Fruit fly (Drosophila melanogaster) whole organism, wandering third instar larva: ENCODE data around the gene Pka-C1.

Source experiments
- Abd-B ChIP-seq: fragments of >200 bp; optimal IDR thresholded peaks from 2 replicates; lab custom pipeline; 2017; ENCODE audit warnings: missing biosample characterization, missing genetic modification characterization
- CG32264 ChIP-seq: fragments of 200-800 bp; sonication (Bioruptor generic); optimal IDR thresholded peaks from 2 replicates; lab custom pipeline; 2016; ENCODE audit warnings: missing biosample characterization, missing genetic modification characterization
- CG9705 ChIP-seq: fragments of 200-800 bp; sonication (Bioruptor generic); optimal IDR thresholded peaks from 2 replicates; lab custom pipeline; 2018; ENCODE audit warnings: missing biosample characterization, mild to moderate bottlenecking, missing genetic modification characterization
- CrebA ChIP-seq: fragments of 200-800 bp; sonication (Bioruptor generic); optimal IDR thresholded peaks from 2 replicates; lab custom pipeline; 2016; ENCODE audit warnings: missing biosample characterization, mild to moderate bottlenecking, missing genetic modification characterization, borderline replicate concordance
- Dfd ChIP-seq: fragments of >200 bp; optimal IDR thresholded peaks from 2 replicates; lab custom pipeline; 2017; ENCODE audit warnings: missing biosample characterization, missing genetic modification characterization
- Dif ChIP-seq: fragments of 200-275, 200-300 bp; sonication (Bioruptor generic); optimal IDR thresholded peaks from 2 replicates; lab custom pipeline; 2018; ENCODE audit warnings: missing biosample characterization, missing genetic modification characterization; ENCODE audit not compliant: partially characterized antibody
- GATAd ChIP-seq: sonication (Bioruptor generic); optimal IDR thresholded peaks from 2 replicates; lab custom pipeline; 2016; ENCODE audit warnings: missing biosample characterization, missing genetic modification characterization
- HLH106 ChIP-seq: fragments of 200-800 bp; optimal IDR thresholded peaks from 3 replicates; lab custom pipeline; 2019; ENCODE audit warnings: missing biosample characterization, mild to moderate bottlenecking, missing genetic modification characterization, moderate library complexity
- Hnf4 ChIP-seq: fragments of 200-800 bp; sonication (Bioruptor generic); optimal IDR thresholded peaks from 2 replicates; lab custom pipeline; 2016; ENCODE audit warnings: missing biosample characterization, mild to moderate bottlenecking, missing genetic modification characterization
- Hr78 ChIP-seq: fragments of >200 bp; optimal IDR thresholded peaks from 2 replicates; lab custom pipeline; 2017; ENCODE audit warnings: missing biosample characterization, missing genetic modification characterization
- Hr83 ChIP-seq: fragments of 200-300 bp; sonication (Bioruptor generic); optimal IDR thresholded peaks from 2 replicates; lab custom pipeline; 2016; ENCODE audit warnings: missing biosample characterization, mild to moderate bottlenecking, missing genetic modification characterization, moderate library complexity; ENCODE audit not compliant: poor library complexity, severe bottlenecking
- Jra ChIP-seq: sonication (Bioruptor generic); optimal IDR thresholded peaks from 2 replicates; lab custom pipeline; 2016; ENCODE audit warnings: missing biosample characterization, missing genetic modification characterization
- Mio ChIP-seq: sonication (Bioruptor generic); optimal IDR thresholded peaks from 2 replicates; lab custom pipeline; 2016; ENCODE audit warnings: missing biosample characterization, missing genetic modification characterization
- Myc ChIP-seq: fragments of >200 bp; optimal IDR thresholded peaks from 2 replicates; lab custom pipeline; 2017
- N ChIP-seq: fragments of >200 bp; optimal IDR thresholded peaks from 2 replicates; lab custom pipeline; 2018; ENCODE audit warnings: missing biosample characterization, missing external identifiers, missing genetic modification characterization
- OdsH ChIP-seq: fragments of 200-800 bp; sonication (Bioruptor generic); optimal IDR thresholded peaks from 2 replicates; lab custom pipeline; 2016; ENCODE audit warnings: missing biosample characterization, mild to moderate bottlenecking, missing genetic modification characterization
- Rel ChIP-seq, 2 experiments: fragments of 200-800 bp; sonication (Bioruptor generic) in 1 of 2; optimal IDR thresholded peaks; 2 replicates in 1 of 2; 3 replicates in 1 of 2; lab custom pipeline; 2016 to 2019; ENCODE audit warnings: mild to moderate bottlenecking in 2 of 2, missing biosample characterization in 2 of 2, missing genetic modification characterization in 2 of 2, moderate library complexity in 1 of 2
- Sp1 ChIP-seq: fragments of 200-800 bp; sonication (Bioruptor generic); optimal IDR thresholded peaks from 3 replicates; lab custom pipeline; 2019; ENCODE audit warnings: missing biosample characterization, mild to moderate bottlenecking, missing genetic modification characterization, moderate library complexity
- Vsx2 ChIP-seq: fragments of 200-300, 225-300 bp; sonication (Bioruptor generic); optimal IDR thresholded peaks from 2 replicates; lab custom pipeline; 2018; ENCODE audit warnings: missing biosample characterization, missing genetic modification characterization; ENCODE audit not compliant: partially characterized antibody
- br ChIP-seq: fragments of 200-800 bp; sonication (Bioruptor generic); optimal IDR thresholded peaks from 2 replicates; lab custom pipeline; 2016; ENCODE audit warnings: missing biosample characterization, missing genetic modification characterization
- brk ChIP-seq: fragments of 200-800 bp; sonication (Bioruptor generic); optimal IDR thresholded peaks from 2 replicates; lab custom pipeline; 2016; ENCODE audit warnings: missing biosample characterization, mild to moderate bottlenecking, missing genetic modification characterization
- dl ChIP-seq, 2 experiments: fragments of 175-275, 200-275 bp in 1 of 2; fragments of 200-275 bp in 1 of 2; sonication (Bioruptor generic); optimal IDR thresholded peaks; lab custom pipeline; 2018; ENCODE audit warnings: mild to moderate bottlenecking in 2 of 2, missing biosample characterization in 2 of 2, missing genetic modification characterization in 2 of 2, moderate library complexity in 2 of 2; ENCODE audit not compliant: partially characterized antibody in 2 of 2, insufficient read depth in 1 of 2
- dmrt93B ChIP-seq: fragments of 200-800 bp; sonication (Bioruptor generic); optimal IDR thresholded peaks from 2 replicates; lab custom pipeline; 2018; ENCODE audit warnings: missing biosample characterization, mild to moderate bottlenecking, missing genetic modification characterization
- dsf ChIP-seq: sonication (Bioruptor generic); optimal IDR thresholded peaks from 2 replicates; lab custom pipeline; 2016; ENCODE audit warnings: missing biosample characterization, missing genetic modification characterization, borderline replicate concordance
- ey ChIP-seq: fragments of 200-800 bp; sonication (Bioruptor generic); optimal IDR thresholded peaks from 2 replicates; lab custom pipeline; 2016; ENCODE audit warnings: missing biosample characterization, missing genetic modification characterization
- foxo ChIP-seq, 2 experiments: fragments of 200-800 bp; sonication (Bioruptor generic); optimal IDR thresholded peaks; 2 replicates in 1 of 2; 3 replicates in 1 of 2; lab custom pipeline; 2016 to 2017; ENCODE audit warnings: missing biosample characterization in 2 of 2, missing genetic modification characterization in 2 of 2
- fru ChIP-seq: fragments of 200-800 bp; sonication (Bioruptor generic); optimal IDR thresholded peaks from 3 replicates; lab custom pipeline; 2016; ENCODE audit warnings: missing biosample characterization, mild to moderate bottlenecking, missing genetic modification characterization
- h ChIP-seq: fragments of 200-800 bp; sonication (Bioruptor generic); optimal IDR thresholded peaks from 3 replicates; lab custom pipeline; 2016; ENCODE audit warnings: missing biosample characterization, mild to moderate bottlenecking, missing genetic modification characterization
- jim ChIP-seq: fragments of 175-275, 200-325 bp; sonication (Bioruptor generic); optimal IDR thresholded peaks from 2 replicates; lab custom pipeline; 2016; ENCODE audit warnings: missing biosample characterization, mild to moderate bottlenecking, missing genetic modification characterization
- lola ChIP-seq: fragments of >200 bp; optimal IDR thresholded peaks from 2 replicates; lab custom pipeline; 2017; ENCODE audit warnings: missing biosample characterization, missing genetic modification characterization
- pan ChIP-seq: fragments of >200 bp; optimal IDR thresholded peaks from 2 replicates; lab custom pipeline; 2017
- psq ChIP-seq: fragments of 200-800 bp; sonication (Bioruptor generic); optimal IDR thresholded peaks from 3 replicates; lab custom pipeline; 2017; ENCODE audit warnings: missing biosample characterization, mild to moderate bottlenecking, missing genetic modification characterization, moderate library complexity
- rgr ChIP-seq: fragments of 200-800 bp; sonication (Bioruptor generic); optimal IDR thresholded peaks from 3 replicates; lab custom pipeline; 2016; ENCODE audit warnings: missing biosample characterization, mild to moderate bottlenecking, missing genetic modification characterization
- sage ChIP-seq: fragments of 200-800 bp; sonication (Bioruptor generic); optimal IDR thresholded peaks from 2 replicates; lab custom pipeline; 2016; ENCODE audit warnings: missing biosample characterization, mild to moderate bottlenecking, missing genetic modification characterization
- sv ChIP-seq: fragments of 200-800 bp; sonication (Bioruptor generic); optimal IDR thresholded peaks from 3 replicates; lab custom pipeline; 2016; ENCODE audit warnings: missing biosample characterization, missing genetic modification characterization
- tai ChIP-seq: sonication (Bioruptor generic); optimal IDR thresholded peaks from 2 replicates; lab custom pipeline; 2016; ENCODE audit warnings: missing biosample characterization, missing genetic modification characterization
- usp ChIP-seq: fragments of >200 bp; optimal IDR thresholded peaks from 2 replicates; lab custom pipeline; 2017; ENCODE audit warnings: missing biosample characterization, missing genetic modification characterization
- woc ChIP-seq: sonication (Bioruptor generic); optimal IDR thresholded peaks from 2 replicates; lab custom pipeline; 2016; ENCODE audit warnings: missing biosample characterization, mild to moderate bottlenecking, missing genetic modification characterization

Pka-C1 gene

dm6 chr2L:9693924-9694610 is 5.0 kb downstream of the Pka-C1 start:
- TF ChIP-seq Hr78 = no peak
- TF ChIP-seq N (GFP tag; lab: Kevin White, UChicago) = no peak
- peak; percentile 22 for TF ChIP-seq h (GFP tag; lab: Kevin White, UChicago)
- TF ChIP-seq woc = no peak
- TF ChIP-seq, all 38 proteins: peak for 1

dm6 chr2L:9692364-9693348 is 6.4 kb downstream of the Pka-C1 start:
- TF ChIP-seq Mio (GFP tag; lab: Kevin White, UChicago) (no peak), tai (no peak), OdsH (peak; percentile 76), woc (no peak), h (GFP tag; lab: Kevin White, UChicago) (peak; percentile 68), Rel (GFP tag; optimal IDR thresholded peaks at IDR 0.05; lab: Kevin White, UChicago) (no peak), Rel (tag; optimal IDR thresholded peaks at IDR 0.05; lab: Kevin White, UChicago) (no peak), lola (no peak), usp (GFP tag; lab: Kevin White, UChicago) (no peak), Dfd (GFP tag; lab: Kevin White, UChicago) (no peak), Abd-B (GFP tag; lab: Kevin White, UChicago) (no peak), Jra (peak; percentile 8), fru (GFP tag; lab: Kevin White, UChicago) (peak; percentile 69), jim (GFP tag; lab: Kevin White, UChicago) (peak; percentile 96), rgr (peak; percentile 74), Hnf4 (GFP tag; lab: Kevin White, UChicago) (peak; percentile 55), Dif (no peak), Hr78 (no peak), dsf (GFP tag; lab: Kevin White, UChicago) (no peak), brk (GFP tag; lab: Kevin White, UChicago) (peak; percentile 46), sage (GFP tag; lab: Kevin White, UChicago) (no peak), br (GFP tag; lab: Kevin White, UChicago) (peak; percentile 30), psq (GFP tag; lab: Kevin White, UChicago) (peak; percentile 64), HLH106 (tag; lab: Kevin White, UChicago) (peak; percentile 63), Hr83 (GFP tag; lab: Kevin White, UChicago) (no peak), CrebA (no peak), foxo (GFP tag; optimal IDR thresholded peaks at IDR 0.05; lab: Kevin White, UChicago) (peak in 1 of 2 experiments; percentile 76), pan (lab: Kevin White, UChicago) (no peak), N (GFP tag; lab: Kevin White, UChicago) (no peak), ey (peak; percentile 67), dmrt93B (GFP tag; lab: Kevin White, UChicago) (peak; percentile 25), Myc (lab: Kevin White, UChicago) (no peak), CG32264 (GFP tag; lab: Kevin White, UChicago) (no peak), dl (GFP tag; optimal IDR thresholded peaks at IDR 0.05; lab: Kevin White, UChicago; ENCODE audit: insufficient read depth in 1 of 2, partially characterized antibody in 2 of 2) (no peak), Sp1 (peak; percentile 54), Vsx2 (no peak), GATAd (GFP tag; lab: Kevin White, UChicago) (no peak), sv (GFP tag; lab: Kevin White, UChicago) (peak; percentile 57), CG9705 (GFP tag; lab: Kevin White, UChicago) (no peak)
- TF ChIP-seq, all 38 proteins: peak for 16
